Worm (Caenorhabditis elegans): Measurements from ENCODE around the gene Y69H2.17.

Gene Y69H2.17

DNA sequence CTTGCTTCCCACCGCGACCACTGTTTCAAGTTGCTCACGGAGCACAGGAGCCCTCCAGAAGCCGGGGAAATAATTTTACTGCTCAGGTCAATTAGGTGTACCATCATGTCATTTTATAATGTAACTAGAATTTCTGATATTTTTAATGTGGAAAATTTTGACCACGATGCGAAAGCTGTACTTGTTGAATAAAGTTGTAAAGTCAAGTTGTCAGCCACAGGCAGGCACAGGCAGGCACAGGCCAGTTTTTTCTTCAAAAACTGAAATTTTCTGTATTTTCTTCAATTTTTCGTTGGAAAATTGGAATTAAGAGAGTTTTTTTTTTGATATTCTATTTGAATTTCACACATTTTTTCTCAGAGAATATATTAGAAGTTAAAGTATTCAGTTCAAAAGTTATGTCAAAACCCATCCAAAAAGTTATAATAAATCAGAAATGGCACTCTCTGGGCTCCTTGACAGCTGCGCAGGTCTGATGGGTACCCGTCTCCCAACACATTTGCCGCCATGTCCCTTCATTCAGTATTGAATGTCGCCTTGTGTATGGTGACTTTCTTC is 21.4 kb downstream of the Y69H2.17 start, which contains the start of gene Y17D7C.1:
Gene Y17D7C.1, plus strand, starts transcription at position 508 of the 558 bp plus-strand sequence.
- TF ChIP-seq hmg-4 (GFP tag; optimal IDR thresholded peaks at IDR 0.05), result no peak
- peak; percentile 3; the same call in 1 of the 2 replicates for TF ChIP-seq tbx-11 (GFP tag; IDR thresholded peaks at IDR 0.05)

- TF ChIP-seq hnd-1 (tag; optimal IDR thresholded peaks at IDR 0.05) (no peak), scrt-1 (GFP tag; IDR thresholded peaks at IDR 0.05) (no peak), B0310.2 (tag; optimal IDR thresholded peaks at IDR 0.05) (no peak), ceh-13 (GFP tag; optimal IDR thresholded peaks at IDR 0.05) (no peak), F13C5.2 (tag; optimal IDR thresholded peaks at IDR 0.05) (no peak), sea-1 (GFP tag; conservative IDR thresholded peaks at IDR 0.05) (no peak), ets-7 (tag; optimal IDR thresholded peaks at IDR 0.05) (no peak), flt-1 (GFP tag; IDR thresholded peaks at IDR 0.05) (no peak), tra-4 (tag; optimal IDR thresholded peaks at IDR 0.05) (no peak), hmg-4 (GFP tag; optimal IDR thresholded peaks at IDR 0.05) (no peak), ama-1 (optimal IDR thresholded peaks at IDR 0.05) (no peak), hmbx-1 (tag; optimal IDR thresholded peaks at IDR 0.05) (no peak), aly-1 (tag; optimal IDR thresholded peaks at IDR 0.05) (no peak), pes-1 (GFP tag; IDR thresholded peaks at IDR 0.05) (no peak)
These were observed 23.3 kb downstream of the Y69H2.17 start for ce11 chrV:18708015-18708414.

ce11 chrV:18709203-18709860 is 24.6 kb downstream of the Y69H2.17 start, which contains the start of gene Y17D7C.6:
Y17D7C.6 (plus strand) TSS chrV:18709810.
- peak; percentile 56 for TF ChIP-seq ceh-13 (GFP tag; optimal IDR thresholded peaks at IDR 0.05)
- TF ChIP-seq sea-1 (GFP tag; conservative IDR thresholded peaks at IDR 0.05), result no peak

- no peak; the same call in 1 of the 2 replicates for TF ChIP-seq flt-1 (GFP tag; IDR thresholded peaks at IDR 0.05)
- peak; percentile 59 for TF ChIP-seq ceh-13 (GFP tag; optimal IDR thresholded peaks at IDR 0.05)
- TF ChIP-seq sea-1 (GFP tag; conservative IDR thresholded peaks at IDR 0.05), result no peak
- 0 out of 2 replicates have a peak, but pooled peaks have one; percentile 25 for TF ChIP-seq scrt-1 (GFP tag; IDR thresholded peaks at IDR 0.05)
These were observed 25.3 kb downstream of the Y69H2.17 start for ce11 chrV:18710045-18710490.

DNA sequence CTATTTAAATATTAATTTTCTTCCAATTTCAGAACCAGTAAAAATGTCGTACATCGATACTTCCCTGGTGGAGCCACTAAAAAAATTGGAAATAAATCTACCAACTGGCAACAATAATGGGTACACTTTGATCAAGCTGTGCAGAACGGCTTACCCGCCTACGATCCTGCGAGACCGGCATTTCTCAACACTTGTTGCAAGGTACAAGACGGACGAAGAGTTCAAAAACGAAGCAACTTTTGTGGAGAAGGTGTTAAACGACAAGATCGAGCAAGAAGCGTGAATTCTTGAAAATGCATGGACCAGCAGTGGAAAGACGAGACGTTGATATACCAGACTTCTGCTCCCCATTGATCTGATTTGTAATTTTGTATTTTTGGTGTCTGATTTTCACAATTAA is 26.6 kb downstream of the Y69H2.17 start:
- TF ChIP-seq flt-1 (GFP tag; IDR thresholded peaks at IDR 0.05), result no peak
- TF ChIP-seq F13C5.2 (tag; optimal IDR thresholded peaks at IDR 0.05), result no peak
- TF ChIP-seq tbx-37 (GFP tag; conservative IDR thresholded peaks at IDR 0.05), result no peak
- no peak for TF ChIP-seq hnd-1 (tag; optimal IDR thresholded peaks at IDR 0.05)
- TF ChIP-seq tra-4 (tag; optimal IDR thresholded peaks at IDR 0.05), result no peak
- no peak for TF ChIP-seq pes-1 (GFP tag; IDR thresholded peaks at IDR 0.05)
- no peak for TF ChIP-seq sea-1 (GFP tag; conservative IDR thresholded peaks at IDR 0.05)
- TF ChIP-seq scrt-1 (GFP tag; IDR thresholded peaks at IDR 0.05), result no peak
- no peak for TF ChIP-seq ceh-36 (tag; optimal IDR thresholded peaks at IDR 0.05)
- no peak for TF ChIP-seq ceh-13 (GFP tag; optimal IDR thresholded peaks at IDR 0.05)
- no peak for TF ChIP-seq B0310.2 (tag; optimal IDR thresholded peaks at IDR 0.05)
- no peak for TF ChIP-seq aly-1 (tag; optimal IDR thresholded peaks at IDR 0.05)
- TF ChIP-seq ets-7 (tag; optimal IDR thresholded peaks at IDR 0.05), result no peak
- no peak for TF ChIP-seq ama-1 (optimal IDR thresholded peaks at IDR 0.05)
- no peak for TF ChIP-seq hmg-4 (GFP tag; optimal IDR thresholded peaks at IDR 0.05)
- TF ChIP-seq hmbx-1 (tag; optimal IDR thresholded peaks at IDR 0.05), result no peak
- TF ChIP-seq tbx-11 (GFP tag; IDR thresholded peaks at IDR 0.05), result no peak

- TF ChIP-seq ets-7 (tag; optimal IDR thresholded peaks at IDR 0.05), result no peak
- TF ChIP-seq scrt-1 (GFP tag; IDR thresholded peaks at IDR 0.05), result 0 out of 2 replicates have a peak, but pooled peaks have one; percentile 58
- peak; percentile 40; the same call in 1 of the 2 replicates for TF ChIP-seq flt-1 (GFP tag; IDR thresholded peaks at IDR 0.05)
- TF ChIP-seq hmg-4 (GFP tag; optimal IDR thresholded peaks at IDR 0.05), result no peak
- TF ChIP-seq sea-1 (GFP tag; conservative IDR thresholded peaks at IDR 0.05), result peak; percentile 74
- TF ChIP-seq hnd-1 (tag; optimal IDR thresholded peaks at IDR 0.05), result no peak
- TF ChIP-seq aly-1 (tag; optimal IDR thresholded peaks at IDR 0.05), result peak; percentile 62
- TF ChIP-seq tbx-11 (GFP tag; IDR thresholded peaks at IDR 0.05), result peak; percentile 40; the same call in 1 of the 2 replicates
- peak; percentile 40 for TF ChIP-seq ceh-13 (GFP tag; optimal IDR thresholded peaks at IDR 0.05)
These were observed 27.4 kb downstream of the Y69H2.17 start for ce11 chrV:18712118-18712517.

ce11 chrV:18719412-18719811 is 34.7 kb downstream of the Y69H2.17 start:
- TF ChIP-seq sea-1 (GFP tag; conservative IDR thresholded peaks at IDR 0.05) (no peak), tbx-37 (GFP tag; conservative IDR thresholded peaks at IDR 0.05) (no peak), scrt-1 (GFP tag; IDR thresholded peaks at IDR 0.05) (no peak), hnd-1 (tag; optimal IDR thresholded peaks at IDR 0.05) (no peak), aly-1 (tag; optimal IDR thresholded peaks at IDR 0.05) (no peak), tra-4 (tag; optimal IDR thresholded peaks at IDR 0.05) (no peak), ceh-36 (tag; optimal IDR thresholded peaks at IDR 0.05) (no peak), ets-7 (tag; optimal IDR thresholded peaks at IDR 0.05) (no peak)

DNA sequence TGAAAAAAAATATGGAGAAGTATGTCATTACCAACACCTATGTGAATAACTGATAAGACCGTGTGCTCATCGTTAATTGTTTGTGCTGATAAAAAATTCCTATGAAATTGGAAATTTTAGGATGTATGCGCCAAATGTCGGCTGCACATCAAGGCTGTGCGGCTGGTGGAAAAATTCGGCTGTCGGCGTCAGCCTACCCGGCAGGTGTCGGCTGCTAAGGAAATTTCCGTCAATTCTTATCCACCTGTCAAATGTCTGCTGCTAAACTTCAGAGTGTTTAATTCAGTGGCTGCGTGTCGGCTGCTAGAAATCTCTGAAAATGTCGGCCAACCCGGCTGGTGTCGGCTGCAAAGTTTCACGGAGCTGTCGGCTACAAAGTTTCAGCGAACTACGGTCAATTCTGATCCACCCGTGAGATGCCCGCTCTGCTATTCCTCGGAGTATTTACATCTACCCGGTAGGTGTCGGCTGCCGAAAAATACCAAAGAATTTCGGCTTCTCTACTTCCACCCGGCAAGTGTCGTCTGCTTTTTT is 35.3 kb downstream of the Y69H2.17 start, which contains the start of gene Y17D7C.2:
Gene Y17D7C.2, minus strand, starts transcription at position 32 of the 534 bp plus-strand sequence.
- TF ChIP-seq tbx-11 (GFP tag; IDR thresholded peaks at IDR 0.05), result peak; percentile 52; the same call in 1 of the 2 replicates
- TF ChIP-seq ceh-13 (GFP tag; optimal IDR thresholded peaks at IDR 0.05), result peak; percentile 70
- TF ChIP-seq ets-7 (tag; optimal IDR thresholded peaks at IDR 0.05), result no peak
- TF ChIP-seq aly-1 (tag; optimal IDR thresholded peaks at IDR 0.05), result peak; percentile 86
- peak; percentile 63 for TF ChIP-seq scrt-1 (GFP tag; IDR thresholded peaks at IDR 0.05)
- no peak for TF ChIP-seq tra-4 (tag; optimal IDR thresholded peaks at IDR 0.05)
- TF ChIP-seq pes-1 (GFP tag; IDR thresholded peaks at IDR 0.05), result no peak
- peak; percentile 44; the same call in 1 of the 2 replicates for TF ChIP-seq flt-1 (GFP tag; IDR thresholded peaks at IDR 0.05)
- TF ChIP-seq ama-1 (optimal IDR thresholded peaks at IDR 0.05), result peak; percentile 33
- peak; percentile 1 for TF ChIP-seq hmg-4 (GFP tag; optimal IDR thresholded peaks at IDR 0.05)
- peak; percentile 84 for TF ChIP-seq sea-1 (GFP tag; conservative IDR thresholded peaks at IDR 0.05)
